Fruit fly (Drosophila melanogaster) whole organism, embryonic: ENCODE measurements around the gene CG10222.

Experiments
- CG12071 ChIP-seq: fragments of 200-800 bp; sonication (Bioruptor generic); optimal IDR thresholded peaks from 3 replicates; lab custom pipeline; 2018; ENCODE audit warnings: missing biosample characterization, mild to moderate bottlenecking, missing genetic modification characterization
- CG13424 ChIP-seq: fragments of 200-800 bp; sonication (Bioruptor generic); optimal IDR thresholded peaks from 2 replicates; lab custom pipeline; 2019; ENCODE audit warnings: missing biosample characterization, mild to moderate bottlenecking, missing genetic modification characterization, moderate library complexity
- ac ChIP-seq: fragments of 200-800 bp; sonication (Bioruptor generic); optimal IDR thresholded peaks from 3 replicates; lab custom pipeline; 2017; ENCODE audit warnings: missing biosample characterization, mild to moderate bottlenecking, missing genetic modification characterization
- croc ChIP-seq: fragments of 200-800 bp; sonication (Bioruptor generic); conservative IDR thresholded peaks from 3 replicates; pipeline ENCODE4 v1.3.6; 2022; ENCODE audit warnings: missing biosample characterization, missing genetic modification characterization
- ken ChIP-seq: fragments of 200-800 bp; sonication (Bioruptor generic); IDR thresholded peaks from 3 replicates; pipeline ENCODE4 v1.3.6; 2022; ENCODE audit warnings: missing biosample characterization, missing genetic modification characterization

DNA sequence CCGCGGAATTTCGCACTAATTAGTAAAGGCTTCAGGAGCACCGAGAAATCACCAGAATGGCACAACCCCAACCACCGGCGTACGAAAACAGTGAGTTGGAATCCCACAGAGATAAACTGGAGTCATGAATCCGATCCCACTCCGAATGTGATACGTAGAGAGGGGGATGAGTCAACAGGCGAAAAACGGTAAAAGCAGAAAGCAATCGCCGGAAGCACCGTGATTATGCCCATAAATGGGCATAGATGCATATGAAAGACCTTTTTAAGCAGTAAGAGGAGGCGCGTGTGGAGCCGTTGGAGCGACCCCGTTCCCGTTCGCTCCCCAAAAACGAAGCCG, 602 bp upstream of the CG10222 start:
- TF ChIP-seq CG12071 (GFP tag; lab: Kevin White, UChicago) (no peak), CG13424 (tag; lab: Kevin White, UChicago) (no peak), ken (GFP tag; lab: Robert Waterston, UW) (0 out of 3 replicates have a peak, but pooled peaks have one; percentile 20), croc (no peak), ac (GFP tag; lab: Kevin White, UChicago) (no peak)
